Worm (Caenorhabditis elegans) whole organism, mixed stage, embryonic: ENCODE measurements around the gene Y39G8B.13.

Experiments
- blmp-1 ChIP-seq: fragments of 150-350 bp; optimal IDR thresholded peaks from 2 replicates; lab custom pipeline; 2014; ENCODE audit warnings: missing biosample characterization, missing genetic modification characterization
- ceh-43 ChIP-seq: fragments of 200-800 bp; sonication (Bioruptor generic); optimal IDR thresholded peaks from 2 replicates; lab custom pipeline; 2018; ENCODE audit warnings: mild to moderate bottlenecking, missing genetic modification characterization, moderate library complexity, missing compliant biosample characterization
- ces-1 ChIP-seq: fragments of 150-350 bp; optimal IDR thresholded peaks from 2 replicates; lab custom pipeline; 2014; ENCODE audit warnings: missing biosample characterization, missing genetic modification reagents, missing genetic modification characterization
- drap-1 ChIP-seq: fragments of 200-800 bp; sonication (Bioruptor generic); optimal IDR thresholded peaks from 3 replicates; lab custom pipeline; 2018; ENCODE audit warnings: mild to moderate bottlenecking, missing genetic modification characterization, missing compliant biosample characterization
- elt-3 ChIP-seq: fragments of 150-350 bp; optimal IDR thresholded peaks from 2 replicates; lab custom pipeline; 2014; ENCODE audit warnings: missing biosample characterization, missing genetic modification characterization
- lin-13 ChIP-seq: fragments of 150-350 bp; optimal IDR thresholded peaks from 2 replicates; lab custom pipeline; 2014; ENCODE audit warnings: missing biosample characterization, missing genetic modification characterization
- lsy-2 ChIP-seq: fragments of 150-350 bp; optimal IDR thresholded peaks from 2 replicates; lab custom pipeline; 2014; ENCODE audit warnings: missing biosample characterization, missing genetic modification characterization
- nhr-2 ChIP-seq: fragments of 150-350 bp; optimal IDR thresholded peaks from 2 replicates; lab custom pipeline; 2014; ENCODE audit warnings: missing biosample characterization, missing genetic modification characterization
- nhr-237 ChIP-seq: fragments of 150-350 bp; optimal IDR thresholded peaks from 2 replicates; lab custom pipeline; 2014; ENCODE audit warnings: missing biosample characterization, missing genetic modification characterization
- nhr-28 ChIP-seq: fragments of 150-350 bp; optimal IDR thresholded peaks from 2 replicates; lab custom pipeline; 2014; ENCODE audit warnings: missing biosample characterization, missing genetic modification characterization
- nhr-76 ChIP-seq: sonication (generic microtip); optimal IDR thresholded peaks from 2 replicates; lab custom pipeline; 2017; ENCODE audit warnings: missing biosample characterization, missing genetic modification characterization
- snpc-4 ChIP-seq: fragments of 150-350 bp; optimal IDR thresholded peaks from 2 replicates; lab custom pipeline; 2014; ENCODE audit warnings: missing biosample characterization, missing genetic modification characterization
- unc-39 ChIP-seq: fragments of 150-350 bp; optimal IDR thresholded peaks from 2 replicates; lab custom pipeline; 2014; ENCODE audit warnings: missing biosample characterization, missing genetic modification characterization

ce11 chrII:13972199-13972598 is 10.6 kb downstream of the Y39G8B.13 start:
- no peak for TF ChIP-seq ceh-43 (GFP tag; lab: Kevin White, UChicago)
- no peak for TF ChIP-seq drap-1 (GFP tag; lab: Kevin White, UChicago)
- no peak for TF ChIP-seq nhr-76 (tag; lab: Kevin White, UChicago)
- no peak for TF ChIP-seq lsy-2 (tag; lab: Kevin White, UChicago)
- no peak for TF ChIP-seq ces-1
- TF ChIP-seq nhr-237 (tag; lab: Kevin White, UChicago), result no peak
- no peak for TF ChIP-seq lin-13 (tag; lab: Kevin White, UChicago)
- TF ChIP-seq nhr-2 (tag; lab: Kevin White, UChicago), result no peak
- TF ChIP-seq elt-3, result no peak
- no peak for TF ChIP-seq snpc-4 (tag; lab: Kevin White, UChicago)
- TF ChIP-seq nhr-28 (tag; lab: Kevin White, UChicago), result no peak
- TF ChIP-seq unc-39 (tag; lab: Kevin White, UChicago), result no peak
- no peak for TF ChIP-seq blmp-1
